Worm (Caenorhabditis elegans) whole organism, early embryonic: ENCODE measurements around the gene F54D5.9.

Source experiments
- ama-1 ChIP-seq: fragments of 150-350 bp; optimal IDR thresholded peaks from 2 replicates; lab custom pipeline; 2014
- hmbx-1 ChIP-seq: sonication (generic microtip); optimal IDR thresholded peaks from 2 replicates; lab custom pipeline; 2016; ENCODE audit warnings: mild to moderate bottlenecking, missing genetic modification characterization, missing compliant biosample characterization

- TF ChIP-seq ama-1 (lab: Kevin White, UChicago) (no peak), hmbx-1 (no peak)
These were observed 44.4 kb downstream of the F54D5.9 start, which contains the start of gene B0334.20 for ce11 chrII:11500198-11500597.
